Fruit fly (Drosophila melanogaster): ENCODE results near the gene Qtzl.

Gene Qtzl

dm6 chr2L:12004211-12004979, 8.9 kb downstream of the Qtzl start (continued):
- TF ChIP-seq ftz-f1 (GFP tag; optimal IDR thresholded peaks at IDR 0.05) (peak; percentile 97), dimm (GFP tag; IDR thresholded peaks at IDR 0.05) (no peak), CG8290 (GFP tag; optimal IDR thresholded peaks at IDR 0.05) (peak; percentile 78), CG8290 (tag; optimal IDR thresholded peaks at IDR 0.05) (peak; percentile 63 to 92), Nf-YB (GFP tag; optimal IDR thresholded peaks at IDR 0.05) (no peak), fd96Cb (tag; optimal IDR thresholded peaks at IDR 0.05) (peak; percentile 2), Spps (tag; optimal IDR thresholded peaks at IDR 0.05) (peak; percentile 7), bbx (GFP tag; IDR thresholded peaks at IDR 0.05; ENCODE audit: partially characterized antibody) (no peak), Neu2 (GFP tag; optimal IDR thresholded peaks at IDR 0.05; ENCODE audit: borderline replicate concordance) (no peak), CG8089 (GFP tag; optimal IDR thresholded peaks at IDR 0.05) (peak; percentile 78), toy (GFP tag; IDR thresholded peaks at IDR 0.05) (no peak), sd (tag; optimal IDR thresholded peaks at IDR 0.05) (peak; percentile 100), lilli (GFP tag; optimal IDR thresholded peaks at IDR 0.05) (peak; percentile 35), CG18262 (tag; optimal IDR thresholded peaks at IDR 0.05) (peak; percentile 63), ind (GFP tag; optimal IDR thresholded peaks at IDR 0.05) (no peak), TFAM (GFP tag; optimal IDR thresholded peaks at IDR 0.05) (no peak), CG9817 (tag; optimal IDR thresholded peaks at IDR 0.05) (peak; percentile 12), CG8924 (tag; optimal IDR thresholded peaks at IDR 0.05) (peak; percentile 68), CG16813 (GFP tag; IDR thresholded peaks at IDR 0.05; ENCODE audit: partially characterized antibody) (no peak), CG11723 (GFP tag; optimal IDR thresholded peaks at IDR 0.05) (peak; percentile 78), CG4360 (GFP tag; IDR thresholded peaks at IDR 0.05) (no peak), ewg (GFP tag; optimal IDR thresholded peaks at IDR 0.05) (peak; percentile 33), CG6683 (GFP tag; optimal IDR thresholded peaks at IDR 0.05) (peak; percentile 69), sr (GFP tag; IDR thresholded peaks at IDR 0.05) (no peak), stc (GFP tag; IDR thresholded peaks at IDR 0.05) (no peak), Ets65A (GFP tag) (peak; percentile 63), CG16779 (GFP tag; IDR thresholded peaks at IDR 0.05) (no peak), Gug (GFP tag; IDR thresholded peaks at IDR 0.05) (no peak), dmrt99B (tag; optimal IDR thresholded peaks at IDR 0.05) (peak; percentile 50), NFAT (GFP tag; IDR thresholded peaks at IDR 0.05) (no peak), CG17328 (GFP tag; IDR thresholded peaks at IDR 0.05) (no peak), Awh (GFP tag; IDR thresholded peaks at IDR 0.05) (no peak), hb (GFP tag; IDR thresholded peaks at IDR 0.05; ENCODE audit: partially characterized antibody) (no peak), ems (GFP tag; optimal IDR thresholded peaks at IDR 0.05) (peak; percentile 19), CG42726 (GFP tag; IDR thresholded peaks at IDR 0.05; ENCODE audit: partially characterized antibody) (no peak), gcm (GFP tag; optimal IDR thresholded peaks at IDR 0.05) (peak; percentile 68), HLH3B (GFP tag; IDR thresholded peaks at IDR 0.05) (no peak), Nf-YA (GFP tag; IDR thresholded peaks at IDR 0.05) (no peak), CG11560 (tag; IDR thresholded peaks at IDR 0.05) (no peak), Ptx1 (GFP tag; IDR thresholded peaks at IDR 0.05) (no peak)

All from whole organism, embryonic.